Fruit fly (Drosophila melanogaster) whole organism, adult: ENCODE data around the gene CG11816.

Experiments
- CG1620 ChIP-seq: fragments of 200-800 bp; sonication (Bioruptor generic); optimal IDR thresholded peaks from 2 replicates; lab custom pipeline; 2016; ENCODE audit warnings: missing biosample characterization, missing genetic modification characterization
- Clk ChIP-seq: fragments of 200-800 bp; sonication (Bioruptor generic); optimal IDR thresholded peaks from 2 replicates; lab custom pipeline; 2017; ENCODE audit warnings: missing biosample characterization, missing genetic modification characterization
- bab1 ChIP-seq: fragments of 200-800 bp; sonication (Bioruptor generic); optimal IDR thresholded peaks from 3 replicates; lab custom pipeline; 2019; ENCODE audit warnings: missing biosample characterization, mild to moderate bottlenecking, missing genetic modification characterization, moderate library complexity
- cic ChIP-seq: fragments of 200-800 bp; sonication (Bioruptor generic); optimal IDR thresholded peaks from 2 replicates; lab custom pipeline; 2017; ENCODE audit warnings: missing biosample characterization, mild to moderate bottlenecking, missing genetic modification characterization, moderate library complexity
- pad ChIP-seq: fragments of 200-800 bp; sonication (Bioruptor generic); optimal IDR thresholded peaks from 3 replicates; lab custom pipeline; 2017; ENCODE audit warnings: missing biosample characterization, missing genetic modification characterization, mild to moderate bottlenecking, moderate library complexity, missing genetic modification reagents
- toe ChIP-seq: fragments of 200-800 bp; sonication (Bioruptor generic); optimal IDR thresholded peaks from 2 replicates; lab custom pipeline; 2016; ENCODE audit warnings: missing biosample characterization, missing genetic modification characterization

- no peak for TF ChIP-seq CG1620
- no peak for TF ChIP-seq bab1 (GFP tag; lab: Kevin White, UChicago)
- TF ChIP-seq cic, result no peak
- no peak for TF ChIP-seq toe (GFP tag; lab: Kevin White, UChicago)
- no peak for TF ChIP-seq pad (GFP tag; lab: Kevin White, UChicago)
- TF ChIP-seq Clk (GFP tag; lab: Kevin White, UChicago), result no peak
Observed at dm6 chrX:13555700-13556099, at the start of gene CG11816.
